Fruit fly (Drosophila melanogaster): ENCODE data around the gene CG10405.

Gene CG10405

DNA sequence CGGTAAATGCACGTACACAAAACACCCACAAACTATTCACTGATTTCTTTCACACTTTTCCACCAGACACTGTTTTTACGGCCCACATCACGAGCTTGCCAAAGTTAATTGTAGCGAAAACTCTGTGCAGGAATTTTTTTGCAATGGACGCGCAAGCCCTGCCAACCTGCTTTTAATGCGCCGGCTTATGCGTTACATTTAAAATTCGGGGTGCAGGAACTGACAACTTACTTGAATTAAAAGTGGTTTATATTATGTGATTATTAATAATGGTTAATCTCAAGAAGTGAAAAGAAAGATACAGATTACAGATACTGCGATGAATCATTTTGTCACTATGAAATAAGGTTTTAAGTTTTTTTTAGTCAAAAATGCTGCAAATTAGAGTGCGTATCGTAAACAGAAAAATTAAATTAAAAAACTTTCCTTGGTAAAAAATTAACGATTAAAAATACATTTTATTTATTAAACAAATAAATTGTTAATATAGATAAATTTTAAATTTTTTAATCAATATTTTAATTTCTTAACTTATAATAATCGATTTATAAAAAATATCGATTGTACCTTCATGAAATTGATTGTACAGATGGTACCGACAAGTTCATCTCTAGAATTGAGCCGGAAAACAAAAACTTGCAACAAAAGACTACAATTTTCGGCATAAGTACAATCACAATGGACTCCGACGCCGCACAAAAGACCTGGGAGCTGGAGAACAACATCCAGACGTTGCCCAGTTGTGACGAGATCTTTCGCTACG lies 15.4 kb downstream of the CG10405 start, which contains the start of the genes CG42232 and CSN5 (continued):
- TF ChIP-seq HLH4C (GFP tag; IDR thresholded peaks at IDR 0.05; ENCODE audit: partially characterized antibody) = 0 out of 3 replicates have a peak, but pooled peaks have one; percentile 43
- no peak for TF ChIP-seq Sry-β (GFP tag; optimal IDR thresholded peaks at IDR 0.05)
- TF ChIP-seq grau (tag; optimal IDR thresholded peaks at IDR 0.05) = no peak
- peak; percentile 37 for TF ChIP-seq MESR4 (GFP tag; optimal IDR thresholded peaks at IDR 0.05)
- no peak for TF ChIP-seq CG7839 (tag; optimal IDR thresholded peaks at IDR 0.05)
- peak in 1 of 2 experiments; percentile 69 for TF ChIP-seq dpn (GFP tag; optimal IDR thresholded peaks at IDR 0.05)
- TF ChIP-seq CG8388 (GFP tag; optimal IDR thresholded peaks at IDR 0.05) = no peak
- no peak; the same call in 2 of the 3 replicates for TF ChIP-seq CG16813 (GFP tag; IDR thresholded peaks at IDR 0.05; ENCODE audit: partially characterized antibody)
- peak; percentile 9 for TF ChIP-seq CG7786 (GFP tag; optimal IDR thresholded peaks at IDR 0.05)
- no peak for TF ChIP-seq Doc2 (GFP tag; IDR thresholded peaks at IDR 0.05)
- no peak for TF ChIP-seq Hr39 (optimal IDR thresholded peaks at IDR 0.05)
- TF ChIP-seq luna (GFP tag; optimal IDR thresholded peaks at IDR 0.05) = no peak
- TF ChIP-seq CG1603 (tag; optimal IDR thresholded peaks at IDR 0.05) = no peak
- TF ChIP-seq CG6683 (GFP tag; optimal IDR thresholded peaks at IDR 0.05) = no peak
- no peak; the same call in 1 of the 2 replicates for TF ChIP-seq CG10366 (GFP tag; IDR thresholded peaks at IDR 0.05)
- TF ChIP-seq Asciz (GFP tag; optimal IDR thresholded peaks at IDR 0.05) = peak; percentile 39
- TF ChIP-seq fru (optimal IDR thresholded peaks at IDR 0.05) = no peak
- TF ChIP-seq Trl (optimal IDR thresholded peaks at IDR 0.05) = no peak
- TF ChIP-seq Trl (GFP tag; optimal IDR thresholded peaks at IDR 0.05) = peak; percentile 40
- TF ChIP-seq Dp (GFP tag; optimal IDR thresholded peaks at IDR 0.05) = peak; percentile 46
- peak; percentile 17; the same call in 1 of the 2 replicates for TF ChIP-seq CG32772 (GFP tag; IDR thresholded peaks at IDR 0.05)
- no peak for TF ChIP-seq CG14965 (GFP tag; optimal IDR thresholded peaks at IDR 0.05; ENCODE audit: borderline replicate concordance)
- TF ChIP-seq CG1024 (GFP tag; IDR thresholded peaks at IDR 0.05) = peak; percentile 32; the same call in 1 of the 2 replicates
- no peak for TF ChIP-seq Fer3 (tag; optimal IDR thresholded peaks at IDR 0.05)
- peak; percentile 25 for TF ChIP-seq HmgZ (tag; optimal IDR thresholded peaks at IDR 0.05)
- TF ChIP-seq yki (optimal IDR thresholded peaks at IDR 0.05) = no peak
- peak in 1 of 2 experiments; percentile 28 for TF ChIP-seq tll (GFP tag; optimal IDR thresholded peaks at IDR 0.05)
- TF ChIP-seq CG31441 (GFP tag; IDR thresholded peaks at IDR 0.05) = no peak
- TF ChIP-seq inv (GFP tag; IDR thresholded peaks at IDR 0.05; ENCODE audit: partially characterized antibody) = no peak
- peak; percentile 55 for TF ChIP-seq pho (GFP tag; optimal IDR thresholded peaks at IDR 0.05)
- 0 out of 2 replicates have a peak, but pooled peaks have one; percentile 16 for TF ChIP-seq CG5953 (GFP tag; IDR thresholded peaks at IDR 0.05)
- TF ChIP-seq CG14667 (GFP tag; IDR thresholded peaks at IDR 0.05) = no peak
- TF ChIP-seq CG3995 (GFP tag; optimal IDR thresholded peaks at IDR 0.05) = peak; percentile 45
- TF ChIP-seq Tbp (GFP tag; optimal IDR thresholded peaks at IDR 0.05) = no peak
- TF ChIP-seq MBD-R2 (GFP tag; IDR thresholded peaks at IDR 0.05) = peak; percentile 87
- peak; percentile 28 for TF ChIP-seq dm (GFP tag; optimal IDR thresholded peaks at IDR 0.05)
- no peak for TF ChIP-seq ind (GFP tag; optimal IDR thresholded peaks at IDR 0.05)
- TF ChIP-seq zfh1 (GFP tag; IDR thresholded peaks at IDR 0.05) = no peak
- TF ChIP-seq crc (GFP tag; optimal IDR thresholded peaks at IDR 0.05) = no peak
- no peak for TF ChIP-seq abd-A (tag; optimal IDR thresholded peaks at IDR 0.05)
- TF ChIP-seq seq (GFP tag; IDR thresholded peaks at IDR 0.05) = no peak
- TF ChIP-seq bab2 (GFP tag; optimal IDR thresholded peaks at IDR 0.05) = peak; percentile 69
- TF ChIP-seq CG6175 (GFP tag; IDR thresholded peaks at IDR 0.05) = no peak
- no peak for TF ChIP-seq CG8765 (GFP tag; IDR thresholded peaks at IDR 0.05)
- no peak for TF ChIP-seq zen2 (GFP tag; IDR thresholded peaks at IDR 0.05; ENCODE audit: partially characterized antibody)
- peak; percentile 39; the same call in 1 of the 2 replicates for TF ChIP-seq CG14441 (GFP tag; IDR thresholded peaks at IDR 0.05)
- no peak for TF ChIP-seq CG10274 (GFP tag; optimal IDR thresholded peaks at IDR 0.05)
- no peak for TF ChIP-seq CrebB (tag; optimal IDR thresholded peaks at IDR 0.05)
- TF ChIP-seq CG4424 (GFP tag; optimal IDR thresholded peaks at IDR 0.05) = peak; percentile 75
- no peak for TF ChIP-seq ase (GFP tag; IDR thresholded peaks at IDR 0.05)
- no peak for TF ChIP-seq tna (GFP tag; IDR thresholded peaks at IDR 0.05; ENCODE audit: partially characterized antibody)
